Worm (Caenorhabditis elegans): Measurements from ENCODE around the gene F54D12.10.

DNA sequence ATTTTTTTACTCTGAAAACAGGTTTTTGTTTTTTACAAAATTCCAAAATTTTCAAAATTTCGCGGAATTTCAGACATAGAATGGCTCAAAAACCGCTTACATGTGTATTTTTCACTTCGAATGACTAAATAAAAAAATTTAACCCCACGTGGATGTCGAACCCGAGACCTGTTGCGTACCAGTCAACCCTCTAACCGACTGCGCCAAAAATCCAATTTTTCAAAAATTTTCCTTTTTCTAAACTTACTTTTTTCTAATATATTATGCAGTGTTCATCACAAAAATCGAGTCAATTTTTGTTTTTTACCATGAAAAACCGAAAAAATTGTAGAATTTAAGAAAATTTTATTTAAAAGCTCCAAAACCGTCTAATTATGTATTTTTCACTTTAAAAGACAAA lies 12.2 kb downstream of the F54D12.10 start:
- TF ChIP-seq ama-1 (optimal IDR thresholded peaks at IDR 0.05) (no peak), ama-1 (GFP tag; optimal IDR thresholded peaks at IDR 0.05) (no peak), mcd-1 (GFP tag; IDR thresholded peaks at IDR 0.05) (no peak), dox-1 (GFP tag; IDR thresholded peaks at IDR 0.05) (no peak), zfh-2 (GFP tag; conservative IDR thresholded peaks at IDR 0.05) (no peak), K12H6.12 (tag; optimal IDR thresholded peaks at IDR 0.05) (no peak), snpc-3.4 (tag; optimal IDR thresholded peaks at IDR 0.05) (no peak), ztf-6 (GFP tag; IDR thresholded peaks at IDR 0.05) (no peak), sea-2 (GFP tag; IDR thresholded peaks at IDR 0.05) (no peak), let-607 (tag; optimal IDR thresholded peaks at IDR 0.05) (no peak), lsy-27 (tag; optimal IDR thresholded peaks at IDR 0.05; ENCODE audit: borderline replicate concordance, insufficient read depth) (no peak), aptf-2 (GFP tag; conservative IDR thresholded peaks at IDR 0.05) (no peak), nhr-179 (tag; optimal IDR thresholded peaks at IDR 0.05) (no peak), lin-40 (tag; optimal IDR thresholded peaks at IDR 0.05) (no peak)

Measured in whole organism, young adult.